Worm (Caenorhabditis elegans): Measurements from ENCODE around the gene grl-9.
A peak's percentile ranks its signal among the peaks of the same experiment; 100 is the strongest.

grl-9 gene

DNA sequence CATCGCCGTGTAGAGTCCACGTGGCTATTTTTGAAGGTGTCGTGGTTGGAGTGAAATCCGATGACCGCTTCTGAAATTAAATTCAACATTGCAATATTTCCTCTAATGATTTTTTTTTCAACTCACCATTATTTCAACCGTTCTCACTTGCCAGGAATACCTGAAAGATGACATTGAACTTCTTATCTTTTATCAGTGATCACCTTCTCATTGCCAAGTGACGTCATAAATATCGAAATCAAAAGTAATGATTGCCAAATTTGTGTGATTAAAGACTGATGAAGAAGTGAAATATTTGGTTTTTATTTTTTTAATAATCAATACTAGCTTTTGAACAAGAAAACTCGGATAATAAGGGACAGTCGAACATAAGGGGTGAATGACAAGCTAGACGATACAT is 24.7 kb downstream of the grl-9 start, which contains the start of gene W02F12.4 (continued):
- TF ChIP-seq ces-1 (GFP tag; optimal IDR thresholded peaks at IDR 0.05), result no peak
- no peak for TF ChIP-seq zag-1 (tag; optimal IDR thresholded peaks at IDR 0.05)
- TF ChIP-seq snpc-1.2 (GFP tag; IDR thresholded peaks at IDR 0.05), result no peak
- no peak for TF ChIP-seq set-16 (GFP tag; IDR thresholded peaks at IDR 0.05)
- TF ChIP-seq rbr-2 (tag; optimal IDR thresholded peaks at IDR 0.05), result no peak
- TF ChIP-seq ceh-62 (tag; optimal IDR thresholded peaks at IDR 0.05), result no peak
- TF ChIP-seq ZK337.2 (GFP tag; IDR thresholded peaks at IDR 0.05), result no peak
- no peak for TF ChIP-seq egl-27 (tag; optimal IDR thresholded peaks at IDR 0.05)
- no peak for TF ChIP-seq nhr-10 (tag; optimal IDR thresholded peaks at IDR 0.05)
- no peak for TF ChIP-seq lir-3 (tag; optimal IDR thresholded peaks at IDR 0.05)
- TF ChIP-seq jun-1 (tag; optimal IDR thresholded peaks at IDR 0.05), result no peak
- TF ChIP-seq dmd-9 (GFP tag; IDR thresholded peaks at IDR 0.05), result no peak
- peak; percentile 44 for TF ChIP-seq hlh-30 (tag; optimal IDR thresholded peaks at IDR 0.05; ENCODE audit: insufficient read depth)
- no peak for TF ChIP-seq nhr-11 (tag; optimal IDR thresholded peaks at IDR 0.05)
- peak; percentile 84 for TF ChIP-seq pqm-1 (tag; optimal IDR thresholded peaks at IDR 0.05)
- no peak for TF ChIP-seq fos-1 (tag; optimal IDR thresholded peaks at IDR 0.05)
- no peak for TF ChIP-seq Y5F2A.4 (GFP tag; optimal IDR thresholded peaks at IDR 0.05)
- no peak for TF ChIP-seq ceh-44 (GFP tag; IDR thresholded peaks at IDR 0.05)
- TF ChIP-seq dve-1 (tag; optimal IDR thresholded peaks at IDR 0.05; ENCODE audit: insufficient read depth), result peak; percentile 81
- TF ChIP-seq zip-2 (tag; optimal IDR thresholded peaks at IDR 0.05), result no peak
- no peak for TF ChIP-seq zfp-3 (GFP tag; conservative IDR thresholded peaks at IDR 0.05)
- TF ChIP-seq lin-29 (GFP tag; IDR thresholded peaks at IDR 0.05), result no peak

ce11 chrV:6705367-6705766 is 26.1 kb downstream of the grl-9 start:
- TF ChIP-seq fkh-10 (GFP tag; optimal IDR thresholded peaks at IDR 0.05) (no peak), lin-38 (GFP tag; IDR thresholded peaks at IDR 0.05) (no peak), F49E8.2 (tag; optimal IDR thresholded peaks at IDR 0.05; ENCODE audit: borderline replicate concordance) (no peak), fos-1 (tag; optimal IDR thresholded peaks at IDR 0.05) (no peak), F26F4.8 (GFP tag; conservative IDR thresholded peaks at IDR 0.05) (no peak), saeg-2 (GFP tag; IDR thresholded peaks at IDR 0.05) (no peak), nhr-41 (GFP tag; IDR thresholded peaks at IDR 0.05) (no peak), daf-12 (tag; optimal IDR thresholded peaks at IDR 0.05) (no peak), skn-1 (tag; optimal IDR thresholded peaks at IDR 0.05) (no peak), zag-1 (tag; optimal IDR thresholded peaks at IDR 0.05) (no peak), dmd-9 (GFP tag; IDR thresholded peaks at IDR 0.05) (no peak), unc-62 (GFP tag; optimal IDR thresholded peaks at IDR 0.05 in 1 of 2) (no peak), unc-62 (tag; optimal IDR thresholded peaks at IDR 0.05) (no peak), nhr-237 (tag; optimal IDR thresholded peaks at IDR 0.05) (no peak)

ce11 chrV:6704482-6704881 is 27.0 kb downstream of the grl-9 start:
- TF ChIP-seq fos-1 (tag; optimal IDR thresholded peaks at IDR 0.05) (no peak), php-3 (GFP tag; IDR thresholded peaks at IDR 0.05) (no peak), ctbp-1 (GFP tag; IDR thresholded peaks at IDR 0.05) (no peak), nhr-28 (tag; optimal IDR thresholded peaks at IDR 0.05) (no peak), ZK337.2 (GFP tag; IDR thresholded peaks at IDR 0.05) (no peak), lin-29 (GFP tag; IDR thresholded peaks at IDR 0.05) (no peak), ceh-28 (tag; optimal IDR thresholded peaks at IDR 0.05) (no peak), lin-15B (tag; optimal IDR thresholded peaks at IDR 0.05) (no peak), ama-1 (optimal IDR thresholded peaks at IDR 0.05) (no peak), ceh-20 (GFP tag; IDR thresholded peaks at IDR 0.05) (no peak), tra-1 (GFP tag; IDR thresholded peaks at IDR 0.05) (no peak), nhr-41 (GFP tag; IDR thresholded peaks at IDR 0.05) (no peak), nhr-10 (tag; optimal IDR thresholded peaks at IDR 0.05) (no peak), vab-7 (GFP tag; IDR thresholded peaks at IDR 0.05) (no peak), T20F7.1 (GFP tag; optimal IDR thresholded peaks at IDR 0.05) (no peak), nhr-76 (tag; optimal IDR thresholded peaks at IDR 0.05) (no peak), F44E2.7 (GFP tag; IDR thresholded peaks at IDR 0.05) (no peak)
